Worm (Caenorhabditis elegans): Measurements from ENCODE around the gene C39H7.4.
A peak's percentile ranks its signal among the peaks of the same experiment; 100 is the strongest.

The C39H7.4 gene

DNA sequence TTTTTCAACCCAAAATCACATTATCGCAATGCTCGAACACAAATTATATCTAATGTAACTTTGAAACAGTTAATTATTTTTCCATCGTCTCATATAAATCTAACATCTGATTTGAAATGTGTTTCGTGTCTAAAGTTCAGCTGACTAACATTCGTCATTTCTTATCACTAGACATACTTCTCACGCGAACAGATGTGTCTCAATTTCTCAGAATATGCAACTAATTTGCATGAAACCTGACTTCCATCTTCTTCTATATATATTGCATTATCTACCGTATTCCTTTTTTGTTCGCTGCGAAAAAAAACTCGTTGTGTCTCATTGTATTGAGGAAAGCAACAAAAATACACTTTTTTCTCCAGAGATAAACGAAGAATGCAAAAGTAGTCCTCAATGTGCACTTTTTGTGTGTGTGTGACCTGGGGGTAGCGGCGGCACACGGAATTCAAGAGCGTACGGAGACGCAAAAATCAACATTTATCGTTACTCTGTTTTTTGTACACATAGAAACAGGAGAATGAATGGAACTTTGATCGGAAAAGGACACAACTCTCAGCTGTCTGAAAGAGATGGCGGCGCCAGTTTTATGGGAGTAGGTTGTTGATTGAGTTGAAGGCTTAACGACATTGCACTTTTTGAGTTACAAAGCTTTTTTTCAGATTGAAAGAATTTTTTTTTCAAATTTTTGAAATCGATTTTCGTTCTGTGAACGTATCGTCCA lies 33.7 kb downstream of the C39H7.4 start:
- TF ChIP-seq nhr-71 (tag; optimal IDR thresholded peaks at IDR 0.05) = peak; percentile 64
- TF ChIP-seq ces-1 (GFP tag; optimal IDR thresholded peaks at IDR 0.05) = no peak
- TF ChIP-seq nhr-47 (tag; optimal IDR thresholded peaks at IDR 0.05) = peak; percentile 48
- no peak for TF ChIP-seq ztf-11 (tag; optimal IDR thresholded peaks at IDR 0.05)
- peak; percentile 71 for TF ChIP-seq dsc-1 (tag; optimal IDR thresholded peaks at IDR 0.05)
- peak; percentile 22 for TF ChIP-seq mep-1 (tag; optimal IDR thresholded peaks at IDR 0.05)
- TF ChIP-seq zag-1 (tag; optimal IDR thresholded peaks at IDR 0.05) = no peak
- TF ChIP-seq fkh-8 (tag; optimal IDR thresholded peaks at IDR 0.05) = peak; percentile 85
- TF ChIP-seq hlh-4 (tag; optimal IDR thresholded peaks at IDR 0.05) = peak; percentile 78
- no peak for TF ChIP-seq sup-37 (GFP tag; optimal IDR thresholded peaks at IDR 0.05)
- no peak for TF ChIP-seq lir-3 (tag; optimal IDR thresholded peaks at IDR 0.05; ENCODE audit: poor library complexity)

DNA sequence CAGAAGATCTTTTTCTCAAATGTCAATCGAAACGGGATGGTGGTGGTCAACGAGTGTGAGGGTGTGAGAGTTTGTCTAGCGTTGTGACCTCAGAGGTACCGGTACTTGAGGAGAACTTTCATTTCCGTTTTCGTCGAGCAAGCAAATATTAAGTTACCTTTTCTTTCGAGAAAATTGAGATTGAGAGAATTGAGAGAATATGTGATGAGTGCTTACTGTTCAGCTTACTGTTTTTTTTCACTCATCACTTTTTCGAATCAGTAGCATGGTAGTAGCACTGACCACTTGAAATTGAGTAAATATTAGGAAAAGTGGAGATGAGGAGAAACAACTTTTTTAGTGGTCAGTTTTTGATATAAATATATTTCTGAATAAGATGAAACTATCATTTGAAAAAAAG lies 40.4 kb downstream of the C39H7.4 start, which contains the start of gene T12E12.6:
T12E12.6 (minus strand) TSS at position 101 of the 400 bp plus-strand sequence.
- TF ChIP-seq dsc-1 (tag; optimal IDR thresholded peaks at IDR 0.05) (no peak), ceh-8 (GFP tag; optimal IDR thresholded peaks at IDR 0.05) (no peak), ces-1 (GFP tag; optimal IDR thresholded peaks at IDR 0.05) (no peak), nhr-19 (GFP tag; conservative IDR thresholded peaks at IDR 0.05) (no peak), ceh-90 (tag; optimal IDR thresholded peaks at IDR 0.05) (no peak), nhr-237 (tag; optimal IDR thresholded peaks at IDR 0.05) (no peak), unc-62 (GFP tag; optimal IDR thresholded peaks at IDR 0.05) (no peak), vab-15 (tag; optimal IDR thresholded peaks at IDR 0.05) (no peak), nhr-71 (tag; optimal IDR thresholded peaks at IDR 0.05) (no peak), aha-1 (tag; optimal IDR thresholded peaks at IDR 0.05) (no peak), fkh-8 (tag; optimal IDR thresholded peaks at IDR 0.05) (no peak)

DNA sequence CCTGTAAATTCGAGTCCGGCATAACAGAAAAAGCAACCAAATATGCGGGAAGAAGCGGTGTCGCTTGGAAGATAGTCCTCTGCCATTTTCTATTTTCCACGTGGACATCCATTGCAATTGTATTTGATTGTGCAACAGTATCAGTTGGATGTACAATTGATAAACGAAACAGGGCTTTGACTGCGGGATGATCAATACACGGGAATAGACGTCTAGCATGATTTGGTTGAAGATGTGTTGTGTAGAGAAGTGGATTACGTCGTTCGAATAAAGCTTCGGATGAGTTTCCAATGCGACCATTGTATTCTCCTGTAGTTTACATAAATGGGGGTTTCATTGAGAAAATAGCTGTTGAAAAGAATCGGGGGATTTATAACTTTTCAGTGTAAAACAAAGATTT lies 41.7 kb downstream of the C39H7.4 start:
- TF ChIP-seq efl-1 (optimal IDR thresholded peaks at IDR 0.05) (no peak), efl-1 (GFP tag; optimal IDR thresholded peaks at IDR 0.05 in 1 of 2) (peak in 1 of 2 experiments; percentile 79), isw-1 (GFP tag; IDR thresholded peaks at IDR 0.05) (no peak)

DNA sequence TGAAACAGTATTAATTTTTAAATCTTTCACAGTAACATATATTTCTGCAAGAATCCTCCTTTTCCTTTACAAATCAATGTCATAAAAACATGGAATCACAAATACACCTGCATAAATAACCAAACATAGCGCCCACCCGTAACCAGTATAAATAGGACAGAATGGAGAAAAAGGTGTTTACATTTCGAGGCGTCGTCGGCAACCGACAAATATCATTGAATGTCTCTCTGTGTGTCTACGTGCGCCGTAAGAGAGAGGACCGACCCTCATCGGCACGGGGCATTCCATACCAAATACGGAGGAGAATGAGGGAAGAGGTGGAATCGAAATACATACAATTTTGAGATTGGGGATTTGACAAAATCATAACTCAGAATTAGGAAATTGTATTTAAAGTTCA lies 49.3 kb downstream of the C39H7.4 start:
- TF ChIP-seq nhr-47 (tag; optimal IDR thresholded peaks at IDR 0.05) = peak; percentile 1
- no peak for TF ChIP-seq hlh-4 (tag; optimal IDR thresholded peaks at IDR 0.05)
- TF ChIP-seq pag-3 (tag; optimal IDR thresholded peaks at IDR 0.05; ENCODE audit: borderline replicate concordance, insufficient read depth) = no peak
- no peak for TF ChIP-seq skn-1 (tag; optimal IDR thresholded peaks at IDR 0.05)
- TF ChIP-seq nhr-11 (tag; optimal IDR thresholded peaks at IDR 0.05) = no peak
- no peak for TF ChIP-seq ceh-82 (tag; optimal IDR thresholded peaks at IDR 0.05)
- peak; percentile 62 for TF ChIP-seq snu-23 (GFP tag; optimal IDR thresholded peaks at IDR 0.05)
- peak; percentile 71 for TF ChIP-seq mep-1 (tag; optimal IDR thresholded peaks at IDR 0.05)
- peak; percentile 26 for TF ChIP-seq C16A3.4 (tag; optimal IDR thresholded peaks at IDR 0.05)
- TF ChIP-seq lin-14 (GFP tag; optimal IDR thresholded peaks at IDR 0.05) = no peak
- TF ChIP-seq fkh-8 (tag; optimal IDR thresholded peaks at IDR 0.05) = no peak
- TF ChIP-seq egl-13 (tag; optimal IDR thresholded peaks at IDR 0.05) = no peak
- no peak for TF ChIP-seq nhr-76 (tag; optimal IDR thresholded peaks at IDR 0.05)
- no peak for TF ChIP-seq grh-1 (GFP tag; IDR thresholded peaks at IDR 0.05)
- TF ChIP-seq nhr-28 (tag; optimal IDR thresholded peaks at IDR 0.05) = no peak
- no peak for TF ChIP-seq Y116A8C.19 (tag; optimal IDR thresholded peaks at IDR 0.05; ENCODE audit: borderline replicate concordance)
- no peak for TF ChIP-seq pqm-1 (tag; optimal IDR thresholded peaks at IDR 0.05)
- TF ChIP-seq nhr-85 (tag) = peak; percentile 36
- no peak for TF ChIP-seq nhr-77 (tag; optimal IDR thresholded peaks at IDR 0.05)
- TF ChIP-seq mdl-1 (tag; optimal IDR thresholded peaks at IDR 0.05) = no peak
- no peak for TF ChIP-seq sptf-1 (tag; optimal IDR thresholded peaks at IDR 0.05)
- TF ChIP-seq ceh-63 (GFP tag; optimal IDR thresholded peaks at IDR 0.05) = no peak
- peak; percentile 2 for TF ChIP-seq nhr-20 (tag; optimal IDR thresholded peaks at IDR 0.05)
- peak; percentile 35 for TF ChIP-seq swsn-7 (tag; optimal IDR thresholded peaks at IDR 0.05)
- no peak for TF ChIP-seq lir-3 (tag; optimal IDR thresholded peaks at IDR 0.05; ENCODE audit: poor library complexity)
- TF ChIP-seq nhr-71 (tag; optimal IDR thresholded peaks at IDR 0.05) = peak; percentile 41
- TF ChIP-seq aha-1 (tag; optimal IDR thresholded peaks at IDR 0.05) = no peak
- TF ChIP-seq tbx-2 (tag; optimal IDR thresholded peaks at IDR 0.05) = no peak
- no peak for TF ChIP-seq unc-98 (GFP tag; IDR thresholded peaks at IDR 0.05)
- no peak for TF ChIP-seq efl-1 (optimal IDR thresholded peaks at IDR 0.05)
- peak in 1 of 2 experiments; percentile 88 for TF ChIP-seq efl-1 (GFP tag; optimal IDR thresholded peaks at IDR 0.05 in 1 of 2)
- TF ChIP-seq C34B4.2 (tag; optimal IDR thresholded peaks at IDR 0.05) = no peak
- no peak for TF ChIP-seq lsy-2 (tag; optimal IDR thresholded peaks at IDR 0.05)
- no peak for TF ChIP-seq ceh-90 (tag; optimal IDR thresholded peaks at IDR 0.05)
